Worm (Caenorhabditis elegans) whole organism, L2 larva: ENCODE data around the gene sprr-2.

ENCODE experiments used
- aly-2 ChIP-seq: fragments of 150-350 bp; optimal IDR thresholded peaks from 2 replicates; lab custom pipeline; 2014; ENCODE audit warnings: missing biosample characterization, missing genetic modification characterization
- blmp-1 ChIP-seq: sonication (generic microtip); optimal IDR thresholded peaks from 2 replicates; lab custom pipeline; 2017; ENCODE audit warnings: missing genetic modification characterization, mild to moderate bottlenecking, missing compliant biosample characterization, antibody characterized with exemption, moderate library complexity; ENCODE audit not compliant: insufficient read depth
- ceh-82 ChIP-seq: fragments of 150-350 bp; optimal IDR thresholded peaks from 2 replicates; lab custom pipeline; 2014; ENCODE audit warnings: missing biosample characterization, missing genetic modification characterization
- egl-27 ChIP-seq: sonication (generic microtip); optimal IDR thresholded peaks from 3 replicates; lab custom pipeline; 2017; ENCODE audit warnings: missing biosample characterization, missing genetic modification reagents, missing genetic modification characterization
- fos-1 ChIP-seq: fragments of 150-350 bp; optimal IDR thresholded peaks from 2 replicates; lab custom pipeline; 2014; ENCODE audit warnings: missing biosample characterization, missing genetic modification characterization
- nhr-6 ChIP-seq: fragments of 150-350 bp; optimal IDR thresholded peaks from 2 replicates; lab custom pipeline; 2014; ENCODE audit warnings: missing biosample characterization, missing genetic modification characterization
- snpc-4 ChIP-seq: fragments of 150-350 bp; optimal IDR thresholded peaks from 2 replicates; lab custom pipeline; 2014; ENCODE audit warnings: missing biosample characterization, missing genetic modification characterization
- unc-62 ChIP-seq: fragments of 150-350 bp; optimal IDR thresholded peaks from 2 replicates; lab custom pipeline; 2014; ENCODE audit warnings: missing biosample characterization, missing genetic modification reagents, missing genetic modification characterization
- zag-1 ChIP-seq: fragments of 150-350 bp; optimal IDR thresholded peaks from 2 replicates; lab custom pipeline; 2014; ENCODE audit warnings: missing biosample characterization, missing genetic modification characterization

ce11 chrX:14794170-14794569 lies 925 bp downstream of the sprr-2 start:
- TF ChIP-seq aly-2 (tag; lab: Kevin White, UChicago), result no peak
- TF ChIP-seq ceh-82 (tag; lab: Kevin White, UChicago), result no peak
- TF ChIP-seq egl-27 (tag; lab: Kevin White, UChicago), result no peak
- TF ChIP-seq unc-62 (GFP tag; lab: Kevin White, UChicago), result no peak
- no peak for TF ChIP-seq snpc-4 (tag; lab: Kevin White, UChicago)
- TF ChIP-seq zag-1 (tag; lab: Kevin White, UChicago), result no peak
- TF ChIP-seq fos-1 (tag; lab: Kevin White, UChicago), result no peak
- TF ChIP-seq nhr-6 (tag; lab: Kevin White, UChicago), result no peak
- no peak for TF ChIP-seq blmp-1 (tag; lab: Kevin White, UChicago)
